Fruit fly (Drosophila melanogaster) whole organism: ENCODE results near the gene tadr.

Source experiments
- CG8478 ChIP-seq: fragments of >200 bp; optimal IDR thresholded peaks from 2 replicates; lab custom pipeline; 2018; ENCODE audit warnings: inconsistent platforms
- Dll ChIP-seq: fragments of >200 bp; optimal IDR thresholded peaks from 2 replicates; lab custom pipeline; 2017
- EcR ChIP-seq, 2 experiments: fragments of >200 bp; optimal IDR thresholded peaks; 2 replicates each; lab custom pipeline; 2017; ENCODE audit warnings: missing biosample characterization in 2 of 2, missing genetic modification characterization in 2 of 2, missing genetic modification reagents in 2 of 2
- pan ChIP-seq: fragments of >200 bp; optimal IDR thresholded peaks from 2 replicates; lab custom pipeline; 2017
- psq ChIP-seq: fragments of >200 bp; optimal IDR thresholded peaks from 2 replicates; lab custom pipeline; 2017
- usp ChIP-seq: fragments of >200 bp; optimal IDR thresholded peaks from 2 replicates; lab custom pipeline; 2017; ENCODE audit warnings: missing biosample characterization, missing genetic modification characterization, mixed read lengths

- TF ChIP-seq Dll (lab: Kevin White, UChicago) = no peak
- TF ChIP-seq psq (lab: Kevin White, UChicago) = no peak
- TF ChIP-seq CG8478 = no peak
- no peak for TF ChIP-seq pan (lab: Kevin White, UChicago)
- TF ChIP-seq usp (GFP tag; lab: Kevin White, UChicago) = no peak
- TF ChIP-seq EcR (GFP tag; optimal IDR thresholded peaks at IDR 0.05; lab: Kevin White, UChicago) = no peak
Measured at dm6 chr2L:21052783-21053463, 22.3 kb upstream of the tadr start, which contains the start of gene Itgbn.
